Fruit fly (Drosophila melanogaster) whole organism, embryonic: ENCODE data around the gene Argl.

ENCODE experiments used
- CG15073 ChIP-seq: fragments of 200-800 bp; sonication (Bioruptor generic); optimal IDR thresholded peaks from 2 replicates; lab custom pipeline; 2016; ENCODE audit warnings: missing biosample characterization, missing genetic modification characterization
- CG32532 ChIP-seq: fragments of 200-800 bp; sonication (Bioruptor generic); IDR thresholded peaks from 2 replicates; pipeline ENCODE4 v1.3.6; 2022; ENCODE audit warnings: missing biosample characterization, missing genetic modification characterization
- CG4360 ChIP-seq: fragments of 200-800 bp; sonication (Bioruptor generic); IDR thresholded peaks from 2 replicates; pipeline ENCODE4 v1.3.6; 2022; ENCODE audit warnings: missing biosample characterization, missing genetic modification characterization
- CTCF ChIP-seq: fragments of 200-800 bp; sonication (Bioruptor generic); optimal IDR thresholded peaks from 2 replicates; lab custom pipeline; 2017; ENCODE audit warnings: missing biosample characterization, mild to moderate bottlenecking, missing genetic modification characterization, moderate library complexity
- Doc2 ChIP-seq: fragments of 200-800 bp; sonication (Bioruptor generic); IDR thresholded peaks from 2 replicates; pipeline ENCODE4 v1.3.6; 2022; ENCODE audit warnings: missing biosample characterization, missing genetic modification characterization
- Nf-YB ChIP-seq: fragments of 200-800 bp; sonication (Bioruptor generic); optimal IDR thresholded peaks from 3 replicates; lab custom pipeline; 2019; ENCODE audit warnings: missing biosample characterization, mild to moderate bottlenecking, missing genetic modification characterization, moderate library complexity
- TFAM ChIP-seq: fragments of 200-800 bp; sonication (Bioruptor generic); optimal IDR thresholded peaks from 2 replicates; lab custom pipeline; 2017; ENCODE audit warnings: missing biosample characterization, missing genetic modification characterization, inconsistent platforms
- crol ChIP-seq: fragments of 200-800 bp; sonication (Bioruptor generic); IDR thresholded peaks from 2 replicates; pipeline ENCODE4 v1.3.6; 2022; ENCODE audit warnings: missing biosample characterization, missing genetic modification characterization
- fd3F ChIP-seq: fragments of 200-800 bp; sonication (Bioruptor generic); optimal IDR thresholded peaks from 2 replicates; lab custom pipeline; 2018; ENCODE audit warnings: missing biosample characterization, mild to moderate bottlenecking, missing genetic modification characterization, moderate library complexity
- kni ChIP-seq: fragments of 200-800 bp; sonication (Bioruptor generic); optimal IDR thresholded peaks from 3 replicates; lab custom pipeline; 2017; ENCODE audit warnings: mild to moderate bottlenecking, missing biosample characterization, missing genetic modification reagents, missing genetic modification characterization
- maf-S ChIP-seq: fragments of 200-800 bp; sonication (Bioruptor generic); optimal IDR thresholded peaks from 2 replicates; lab custom pipeline; 2016; ENCODE audit warnings: missing biosample characterization, missing genetic modification characterization
- sens ChIP-seq: fragments of 200-800 bp; sonication (Bioruptor generic); peaks from one replicate; lab custom pipeline; 2016; ENCODE audit warnings: missing biosample characterization, missing genetic modification characterization
- usp ChIP-seq: fragments of >200 bp; optimal IDR thresholded peaks from 2 replicates; lab custom pipeline; 2017; ENCODE audit warnings: missing biosample characterization, missing genetic modification characterization
- vvl ChIP-seq: fragments of 200-800 bp; sonication (Bioruptor generic); IDR thresholded peaks from 2 replicates; pipeline ENCODE4 v1.3.6; 2022; ENCODE audit warnings: missing biosample characterization, missing genetic modification characterization

DNA sequence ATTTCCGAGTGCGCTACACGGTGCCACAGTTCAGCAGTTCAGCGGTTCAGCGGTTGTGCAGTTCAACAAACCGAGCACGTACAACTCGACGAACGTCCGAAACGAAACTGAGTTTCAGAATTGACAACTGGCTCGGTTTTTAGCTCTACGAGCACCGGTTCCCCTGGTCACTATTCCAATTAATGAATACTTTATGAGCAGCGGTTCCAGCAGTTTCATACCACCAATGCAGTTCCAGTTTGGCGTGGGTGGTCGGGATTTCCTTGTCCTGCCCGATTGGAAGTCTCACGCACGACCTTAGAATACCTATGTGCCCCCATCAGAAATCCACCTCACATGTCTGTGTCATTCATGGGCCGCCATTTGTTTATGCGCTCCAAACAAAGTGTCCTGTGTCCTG is 33.4 kb upstream of the Argl start, which contains the start of gene CG9541:
- TF ChIP-seq sens (GFP tag; lab: Kevin White, UChicago) (no peak), CG4360 (no peak), CG32532 (GFP tag; lab: Robert Waterston, UW) (no peak), Doc2 (GFP tag; lab: Robert Waterston, UW) (no peak), crol (no peak), Nf-YB (GFP tag; lab: Kevin White, UChicago) (no peak), fd3F (no peak), usp (GFP tag; lab: Kevin White, UChicago) (no peak), vvl (GFP tag; lab: Robert Waterston, UW) (no peak), CTCF (GFP tag; lab: Kevin White, UChicago) (no peak), maf-S (GFP tag; lab: Kevin White, UChicago) (no peak), CG15073 (GFP tag; lab: Kevin White, UChicago) (no peak), TFAM (GFP tag; lab: Kevin White, UChicago) (no peak), kni (GFP tag; lab: Kevin White, UChicago) (no peak)
